Worm (Caenorhabditis elegans) whole organism, midembryonic: ENCODE data around the gene srab-25.

Experiments used
- T22C8.4 ChIP-seq: fragments of 200-800 bp; sonication (Bioruptor generic); IDR thresholded peaks from 2 replicates; pipeline ENCODE4 v1.3.6; 2022; ENCODE audit warnings: missing genetic modification characterization, missing compliant biosample characterization
- cog-1 ChIP-seq: sonication (generic microtip); optimal IDR thresholded peaks from 2 replicates; lab custom pipeline; 2016; ENCODE audit warnings: missing genetic modification characterization, missing compliant biosample characterization
- flt-1 ChIP-seq: fragments of 200-800 bp; sonication (Bioruptor generic); IDR thresholded peaks from 2 replicates; pipeline ENCODE4 v1.3.6; 2022; ENCODE audit warnings: missing genetic modification characterization, missing compliant biosample characterization
- klf-2 ChIP-seq: fragments of 200-800 bp; sonication (Bioruptor generic); conservative IDR thresholded peaks from 2 replicates; pipeline ENCODE4 v1.3.6; 2022; ENCODE audit warnings: missing genetic modification reagents, missing genetic modification characterization, missing compliant biosample characterization
- med-1 ChIP-seq: sonication (generic microtip); optimal IDR thresholded peaks from 2 replicates; lab custom pipeline; 2017; ENCODE audit warnings: missing genetic modification characterization, mild to moderate bottlenecking, missing compliant biosample characterization, antibody characterized with exemption, missing genetic modification reagents; ENCODE audit not compliant: insufficient read depth
- ref-1 ChIP-seq: fragments of 200-800 bp; sonication (Bioruptor generic); conservative IDR thresholded peaks from 2 replicates; pipeline ENCODE4 v1.3.6; 2022; ENCODE audit warnings: missing genetic modification reagents, missing genetic modification characterization, missing compliant biosample characterization
- tab-1 ChIP-seq: fragments of 200-800 bp; sonication (Bioruptor generic); IDR thresholded peaks from 2 replicates; pipeline ENCODE4 v1.3.6; 2022; ENCODE audit warnings: missing genetic modification characterization, missing compliant biosample characterization
- ztf-23 ChIP-seq: fragments of 200-800 bp; sonication (Bioruptor generic); IDR thresholded peaks from 2 replicates; pipeline ENCODE4 v1.3.6; 2022; ENCODE audit warnings: missing genetic modification reagents, missing genetic modification characterization, missing compliant biosample characterization
- ztf-29 ChIP-seq: fragments of 200-800 bp; sonication (Bioruptor generic); IDR thresholded peaks from 2 replicates; pipeline ENCODE4 v1.3.6; 2022; ENCODE audit warnings: missing genetic modification reagents, missing genetic modification characterization, missing compliant biosample characterization

Gene srab-25

DNA sequence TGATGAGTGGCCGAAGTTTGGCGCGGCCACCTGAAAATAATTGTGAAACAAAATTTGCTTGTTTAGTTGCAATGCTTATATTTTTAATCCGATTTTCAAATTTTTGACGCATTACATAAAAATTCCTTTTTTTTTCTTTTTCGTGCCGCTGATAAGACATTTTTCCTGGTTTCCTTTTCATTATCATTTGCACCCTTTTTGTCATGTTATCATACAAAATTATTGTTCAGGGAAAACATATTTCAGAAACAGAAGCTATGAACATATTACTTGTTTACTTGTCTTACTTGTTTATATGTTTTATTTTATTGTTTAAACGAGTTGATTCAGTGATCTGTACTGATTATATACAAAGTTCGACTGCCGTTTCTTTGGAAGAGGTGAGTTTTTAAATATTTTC, 19.7 kb upstream of the srab-25 start, which contains the start of gene clec-205:
TSS of gene clec-205 (plus strand) at position 212 of the 400 bp plus-strand sequence.
- no peak for TF ChIP-seq ztf-23 (GFP tag; lab: Robert Waterston, UW)
- TF ChIP-seq med-1 (GFP tag; lab: Kevin White, UChicago) = no peak
- TF ChIP-seq ztf-29 (GFP tag; lab: Robert Waterston, UW) = no peak

ce11 chrV:1756856-1757255, 15.9 kb upstream of the srab-25 start, which contains the start of gene clec-204:
Gene clec-204, plus strand, starts transcription at chrV:1757156.
- TF ChIP-seq tab-1 (GFP tag; lab: Robert Waterston, UW) = no peak
- no peak for TF ChIP-seq ztf-23 (GFP tag; lab: Robert Waterston, UW)
- no peak for TF ChIP-seq cog-1 (tag; lab: Kevin White, UChicago)
- TF ChIP-seq klf-2 (GFP tag; lab: Robert Waterston, UW) = no peak
- TF ChIP-seq flt-1 = no peak
- no peak for TF ChIP-seq med-1 (GFP tag; lab: Kevin White, UChicago)

- no peak for TF ChIP-seq ref-1 (GFP tag; lab: Robert Waterston, UW)
- no peak for TF ChIP-seq klf-2 (GFP tag; lab: Robert Waterston, UW)
- TF ChIP-seq ztf-23 (GFP tag; lab: Robert Waterston, UW) = no peak
- no peak for TF ChIP-seq T22C8.4 (GFP tag; lab: Robert Waterston, UW)
- TF ChIP-seq med-1 (GFP tag; lab: Kevin White, UChicago) = no peak
- no peak for TF ChIP-seq flt-1
- no peak for TF ChIP-seq cog-1 (tag; lab: Kevin White, UChicago)
- TF ChIP-seq ztf-29 (GFP tag; lab: Robert Waterston, UW) = no peak
- no peak for TF ChIP-seq tab-1 (GFP tag; lab: Robert Waterston, UW)
Observed at ce11 chrV:1756099-1756498, 15.1 kb upstream of the srab-25 start.

DNA sequence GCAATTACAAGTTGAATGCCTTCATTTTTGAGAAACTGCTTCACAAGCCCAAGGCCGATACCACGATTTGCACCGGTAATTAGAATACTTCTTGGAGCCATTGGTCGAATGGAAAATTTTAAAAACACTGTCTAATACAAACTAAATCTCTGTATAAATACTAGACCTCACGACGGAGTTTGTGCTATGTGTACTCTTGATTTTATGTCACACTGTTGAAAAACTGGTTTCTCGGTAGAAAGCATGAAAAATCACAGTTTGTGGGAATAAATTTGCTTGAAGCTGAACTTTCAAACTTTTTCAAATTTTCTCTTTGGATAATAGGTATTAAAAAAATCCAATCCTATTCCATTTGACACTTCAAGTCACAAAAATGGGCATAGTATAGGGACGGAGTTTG, 14.6 kb upstream of the srab-25 start, which contains the start of gene ZK697.14:
TSS of gene ZK697.14 (minus strand) at position 101 of the 400 bp plus-strand sequence.
- TF ChIP-seq ztf-23 (GFP tag; lab: Robert Waterston, UW) = no peak
- TF ChIP-seq tab-1 (GFP tag; lab: Robert Waterston, UW) = no peak
- no peak for TF ChIP-seq ztf-29 (GFP tag; lab: Robert Waterston, UW)
- TF ChIP-seq ref-1 (GFP tag; lab: Robert Waterston, UW) = no peak
- TF ChIP-seq flt-1 = no peak
- TF ChIP-seq klf-2 (GFP tag; lab: Robert Waterston, UW) = no peak
- no peak for TF ChIP-seq T22C8.4 (GFP tag; lab: Robert Waterston, UW)

DNA sequence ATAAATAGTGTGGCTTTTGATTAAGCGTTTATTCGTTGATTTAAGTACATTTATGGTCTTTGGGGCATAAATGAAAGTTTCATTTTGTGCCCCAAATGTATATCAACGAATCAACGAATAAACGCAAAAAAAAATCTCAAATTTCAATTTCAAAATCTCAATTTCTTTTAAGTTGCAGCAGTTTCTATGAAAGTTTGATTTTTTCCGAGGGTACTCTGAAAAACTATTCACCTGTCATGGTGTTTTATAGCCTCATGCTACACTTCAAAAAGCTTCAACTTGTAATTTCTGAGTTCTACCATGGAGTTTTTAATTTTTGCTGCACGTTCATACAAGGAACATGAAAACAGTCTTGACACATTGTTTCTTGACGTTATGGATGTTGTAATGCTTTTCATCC, 11.5 kb upstream of the srab-25 start, which contains the start of gene ZK697.1:
TSS of gene ZK697.1 (plus strand) at position 301 of the 400 bp plus-strand sequence.
- no peak for TF ChIP-seq ref-1 (GFP tag; lab: Robert Waterston, UW)
- no peak for TF ChIP-seq cog-1 (tag; lab: Kevin White, UChicago)
- no peak for TF ChIP-seq ztf-23 (GFP tag; lab: Robert Waterston, UW)
- no peak for TF ChIP-seq tab-1 (GFP tag; lab: Robert Waterston, UW)
- no peak for TF ChIP-seq klf-2 (GFP tag; lab: Robert Waterston, UW)

DNA sequence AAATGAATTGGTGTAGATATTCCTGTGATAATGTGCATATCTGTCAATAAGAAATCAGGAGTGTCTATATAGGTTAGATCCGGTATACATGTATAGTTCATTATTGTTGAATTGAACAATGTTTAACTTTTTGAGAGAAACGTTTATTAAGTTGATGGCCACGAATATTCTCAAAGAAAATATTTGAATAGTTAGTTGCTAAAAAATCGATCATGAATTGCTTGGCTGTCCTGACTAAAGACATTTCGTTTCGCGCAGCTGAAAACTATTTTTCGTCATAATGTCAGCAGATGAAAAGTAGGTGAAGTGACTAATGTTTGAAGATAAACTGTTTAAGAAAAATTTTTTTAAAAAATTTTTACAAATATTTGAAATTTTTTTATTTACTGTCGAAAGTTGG, 10.5 kb upstream of the srab-25 start, which contains the start of gene srh-199:
TSS of gene srh-199 (minus strand) at position 101 of the 400 bp plus-strand sequence.
- TF ChIP-seq klf-2 (GFP tag; lab: Robert Waterston, UW) (no peak), ztf-23 (GFP tag; lab: Robert Waterston, UW) (no peak), ref-1 (GFP tag; lab: Robert Waterston, UW) (no peak)

ce11 chrV:1749053-1749452, 8.1 kb upstream of the srab-25 start, which contains the start of gene ZK697.8:
Gene ZK697.8, minus strand, starts transcription at chrV:1749153.
- TF ChIP-seq ztf-29 (GFP tag; lab: Robert Waterston, UW) (no peak), klf-2 (GFP tag; lab: Robert Waterston, UW) (no peak), flt-1 (no peak), ref-1 (GFP tag; lab: Robert Waterston, UW) (no peak), ztf-23 (GFP tag; lab: Robert Waterston, UW) (no peak), T22C8.4 (GFP tag; lab: Robert Waterston, UW) (no peak), cog-1 (tag; lab: Kevin White, UChicago) (no peak), tab-1 (GFP tag; lab: Robert Waterston, UW) (no peak), med-1 (GFP tag; lab: Kevin White, UChicago) (no peak)

DNA sequence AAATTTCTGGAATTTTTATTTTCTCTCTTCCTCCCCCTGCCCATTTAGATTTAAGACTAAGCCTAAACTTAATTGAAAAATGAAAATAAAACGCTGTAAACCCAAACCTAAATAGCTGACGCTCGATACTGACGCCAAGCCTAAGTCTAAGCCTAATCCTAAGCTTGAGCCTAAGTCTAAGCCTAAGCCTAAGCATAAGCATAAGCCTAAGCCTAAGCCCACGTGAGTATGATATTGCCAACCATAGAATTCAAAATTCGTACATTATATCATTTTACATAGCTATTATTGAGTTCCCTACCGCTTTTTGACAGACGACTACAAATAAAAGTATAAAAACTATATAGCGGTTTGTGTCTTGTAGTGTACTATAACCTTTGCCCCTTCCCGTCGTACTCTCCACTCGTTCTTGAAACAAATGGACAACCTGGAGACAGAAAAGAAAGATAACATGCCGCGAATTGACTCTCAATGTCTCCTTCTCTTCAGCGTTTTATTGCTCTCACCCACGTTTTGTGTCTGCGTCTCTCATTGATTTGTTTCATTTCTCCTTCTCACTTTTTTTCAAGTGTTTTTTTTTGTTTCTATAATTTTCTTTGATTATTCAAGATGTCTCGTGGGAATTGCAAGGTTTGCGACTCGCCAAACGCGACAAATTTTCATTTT, 2.4 kb upstream of the srab-25 start, which contains the start of gene nhr-256:
TSS of gene nhr-256 (plus strand) at position 567 of the 666 bp plus-strand sequence.
- TF ChIP-seq tab-1 (GFP tag; lab: Robert Waterston, UW) (no peak), ref-1 (GFP tag; lab: Robert Waterston, UW) (no peak), flt-1 (no peak), cog-1 (tag; lab: Kevin White, UChicago) (peak; percentile 49), ztf-29 (GFP tag; lab: Robert Waterston, UW) (peak; percentile 76; the same call in 1 of the 2 replicates)

- TF ChIP-seq med-1 (GFP tag; lab: Kevin White, UChicago) = no peak
- no peak for TF ChIP-seq ref-1 (GFP tag; lab: Robert Waterston, UW)
- no peak for TF ChIP-seq ztf-23 (GFP tag; lab: Robert Waterston, UW)
- no peak for TF ChIP-seq tab-1 (GFP tag; lab: Robert Waterston, UW)
- no peak for TF ChIP-seq ztf-29 (GFP tag; lab: Robert Waterston, UW)
- no peak for TF ChIP-seq cog-1 (tag; lab: Kevin White, UChicago)
- no peak for TF ChIP-seq flt-1
Observed at ce11 chrV:1734569-1734968, 6.4 kb downstream of the srab-25 start, which contains the start of gene str-160. Gene str-160, plus strand, starts transcription at chrV:1734869.
